Fruit fly (Drosophila melanogaster): ENCODE measurements around the gene cact.
A peak's percentile ranks its signal among the peaks of the same experiment; 100 is the strongest.

cact gene

DNA sequence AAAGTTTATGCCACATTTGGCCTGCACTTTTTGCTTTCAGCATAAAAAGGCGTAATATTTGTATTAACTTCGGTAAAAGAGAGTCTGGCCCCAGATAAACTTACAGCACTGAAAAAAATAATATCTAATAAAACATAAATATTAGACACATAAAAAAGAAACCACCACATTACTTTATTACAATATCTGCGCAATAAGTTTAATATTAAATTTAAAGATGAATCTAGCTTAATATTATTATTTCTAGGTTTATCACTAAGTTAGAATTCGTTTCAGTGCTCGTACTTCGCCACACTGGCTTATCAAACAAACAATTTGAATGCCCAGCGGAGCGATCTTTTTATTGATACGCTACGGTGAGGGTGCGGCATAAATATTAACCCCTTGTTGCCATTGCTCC is 31.9 kb upstream of the cact start (continued):
- TF ChIP-seq ind (GFP tag; optimal IDR thresholded peaks at IDR 0.05) (no peak), Opbp (GFP tag; IDR thresholded peaks at IDR 0.05; ENCODE audit: partially characterized antibody) (no peak), NK7.1 (GFP tag; optimal IDR thresholded peaks at IDR 0.05) (no peak), usp (GFP tag; optimal IDR thresholded peaks at IDR 0.05) (no peak), bab2 (GFP tag; optimal IDR thresholded peaks at IDR 0.05) (no peak), slbo (GFP tag; IDR thresholded peaks at IDR 0.05) (no peak), az2 (GFP tag; optimal IDR thresholded peaks at IDR 0.05) (peak; percentile 9), knrl (GFP tag; IDR thresholded peaks at IDR 0.05; ENCODE audit: partially characterized antibody) (no peak), Kr (GFP tag; optimal IDR thresholded peaks at IDR 0.05) (no peak), CG10979 (tag; optimal IDR thresholded peaks at IDR 0.05) (peak; percentile 42), pzg (GFP tag; optimal IDR thresholded peaks at IDR 0.05) (no peak), sc (optimal IDR thresholded peaks at IDR 0.05) (no peak), sc (GFP tag; optimal IDR thresholded peaks at IDR 0.05) (peak; percentile 21), Dek (tag; optimal IDR thresholded peaks at IDR 0.05) (no peak), HLH3B (GFP tag; IDR thresholded peaks at IDR 0.05) (peak; percentile 45; the same call in 1 of the 2 replicates), Fer1 (GFP tag; optimal IDR thresholded peaks at IDR 0.05) (no peak), CG1529 (GFP tag; optimal IDR thresholded peaks at IDR 0.05) (no peak), stwl (tag; optimal IDR thresholded peaks at IDR 0.05) (no peak), Elba2 (GFP tag; optimal IDR thresholded peaks at IDR 0.05) (no peak), vvl (GFP tag; IDR thresholded peaks at IDR 0.05) (0 out of 2 replicates have a peak, but pooled peaks have one; percentile 64), tio (GFP tag; optimal IDR thresholded peaks at IDR 0.05) (peak; percentile 13), CG7839 (tag; optimal IDR thresholded peaks at IDR 0.05) (peak; percentile 38), CG7928 (GFP tag; optimal IDR thresholded peaks at IDR 0.05) (no peak), CG4424 (GFP tag; optimal IDR thresholded peaks at IDR 0.05) (peak; percentile 10), disco-r (GFP tag; optimal IDR thresholded peaks at IDR 0.05) (no peak), Taf1 (GFP tag; IDR thresholded peaks at IDR 0.05) (no peak), rib (GFP tag; IDR thresholded peaks at IDR 0.05) (no peak), CG7271 (tag; optimal IDR thresholded peaks at IDR 0.05) (no peak), B-H1 (GFP tag; IDR thresholded peaks at IDR 0.05) (no peak), tup (GFP tag; optimal IDR thresholded peaks at IDR 0.05) (no peak), CG14014 (GFP tag; IDR thresholded peaks at IDR 0.05) (no peak), crol (GFP tag; IDR thresholded peaks at IDR 0.05) (no peak), Hmx (GFP tag; optimal IDR thresholded peaks at IDR 0.05) (no peak), CG6272 (GFP tag; IDR thresholded peaks at IDR 0.05) (no peak), CG14710 (tag; optimal IDR thresholded peaks at IDR 0.05) (peak; percentile 32), Doc2 (GFP tag; IDR thresholded peaks at IDR 0.05) (no peak), CG10321 (GFP tag; IDR thresholded peaks at IDR 0.05) (no peak), Dip3 (GFP tag; optimal IDR thresholded peaks at IDR 0.05) (no peak), wdn (GFP tag; IDR thresholded peaks at IDR 0.05) (no peak), CG6791 (GFP tag; IDR thresholded peaks at IDR 0.05; ENCODE audit: partially characterized antibody) (no peak), btn (GFP tag; optimal IDR thresholded peaks at IDR 0.05) (no peak), CG13624 (GFP tag; optimal IDR thresholded peaks at IDR 0.05) (no peak), CG4854 (GFP tag; optimal IDR thresholded peaks at IDR 0.05) (no peak), D19B (GFP tag; optimal IDR thresholded peaks at IDR 0.05) (no peak), CG18599 (GFP tag; optimal IDR thresholded peaks at IDR 0.05) (no peak), prd (optimal IDR thresholded peaks at IDR 0.05) (no peak), prd (GFP tag; IDR thresholded peaks at IDR 0.05) (peak; percentile 41; the same call in 1 of the 3 replicates), CG34224 (GFP tag; IDR thresholded peaks at IDR 0.05; ENCODE audit: partially characterized antibody) (no peak), CG5245 (GFP tag; optimal IDR thresholded peaks at IDR 0.05) (no peak), emc (GFP tag; optimal IDR thresholded peaks at IDR 0.05) (no peak), ara (GFP tag; IDR thresholded peaks at IDR 0.05) (peak; percentile 43; the same call in 1 of the 2 replicates), Xbp1 (GFP tag; optimal IDR thresholded peaks at IDR 0.05) (no peak), HHEX (GFP tag; optimal IDR thresholded peaks at IDR 0.05) (peak; percentile 11)

All from whole organism, embryonic.